Worm (Caenorhabditis elegans) whole organism, L2 larva: ENCODE measurements around the gene R01H2.8.

Experiments
- alr-1 ChIP-seq: fragments of 150-350 bp; optimal IDR thresholded peaks from 2 replicates; lab custom pipeline; 2014; ENCODE audit warnings: missing biosample characterization, missing genetic modification characterization
- elt-3 ChIP-seq: sonication (generic microtip); optimal IDR thresholded peaks from 2 replicates; lab custom pipeline; 2017; ENCODE audit warnings: missing biosample characterization, missing genetic modification characterization
- ztf-4 ChIP-seq: fragments of 150-350 bp; optimal IDR thresholded peaks from 2 replicates; lab custom pipeline; 2014; ENCODE audit warnings: missing biosample characterization, missing genetic modification characterization

- TF ChIP-seq ztf-4 (tag; lab: Kevin White, UChicago) (no peak), alr-1 (tag; lab: Kevin White, UChicago) (no peak), elt-3 (tag; lab: Kevin White, UChicago) (no peak)
Measured at ce11 chrIII:7032070-7032469, 36.8 kb upstream of the R01H2.8 start.
